Fruit fly (Drosophila melanogaster): ENCODE data around the gene rn.

rn gene

dm6 chr3R:7249460-7249859 is 60.0 kb downstream of the rn start, which contains the start of the genes CG1227 and Dtwd2 (continued):
- TF ChIP-seq Six4 (GFP tag; optimal IDR thresholded peaks at IDR 0.05) (peak; percentile 67), shn (GFP tag; optimal IDR thresholded peaks at IDR 0.05) (no peak), Nf-YA (GFP tag; IDR thresholded peaks at IDR 0.05) (peak; percentile 85), chn (GFP tag; optimal IDR thresholded peaks at IDR 0.05) (peak; percentile 48), lola (GFP tag; optimal IDR thresholded peaks at IDR 0.05) (peak in 1 of 3 experiments; percentile 88), BEAF-32 (GFP tag; optimal IDR thresholded peaks at IDR 0.05) (no peak), B-H1 (GFP tag; IDR thresholded peaks at IDR 0.05) (peak; percentile 76; the same call in 2 of the 3 replicates), ac (GFP tag; optimal IDR thresholded peaks at IDR 0.05) (peak; percentile 44), CG30431 (GFP tag; optimal IDR thresholded peaks at IDR 0.05) (peak; percentile 26), so (GFP tag; IDR thresholded peaks at IDR 0.05) (peak; percentile 95), CG11560 (tag; IDR thresholded peaks at IDR 0.05) (peak; percentile 70; the same call in 2 of the 3 replicates), CG7839 (tag; optimal IDR thresholded peaks at IDR 0.05) (peak; percentile 95), Oli (tag; optimal IDR thresholded peaks at IDR 0.05) (peak; percentile 87), Sin3A (optimal IDR thresholded peaks at IDR 0.05) (no peak), B-H2 (GFP tag; optimal IDR thresholded peaks at IDR 0.05) (peak; percentile 92), vfl (GFP tag; optimal IDR thresholded peaks at IDR 0.05) (peak; percentile 19), CG14710 (tag; optimal IDR thresholded peaks at IDR 0.05) (peak; percentile 88), Blimp-1 (GFP tag; optimal IDR thresholded peaks at IDR 0.05) (peak; percentile 88), CG32532 (GFP tag; IDR thresholded peaks at IDR 0.05) (peak; percentile 95), CG2116 (GFP tag; optimal IDR thresholded peaks at IDR 0.05) (peak; percentile 69), exex (tag; optimal IDR thresholded peaks at IDR 0.05) (peak; percentile 74), gce (GFP tag; IDR thresholded peaks at IDR 0.05) (peak; percentile 86), CG10979 (tag; optimal IDR thresholded peaks at IDR 0.05) (peak; percentile 90), CG11504 (tag; optimal IDR thresholded peaks at IDR 0.05) (peak; percentile 91), ranshi (GFP tag; IDR thresholded peaks at IDR 0.05) (peak; percentile 87), toy (GFP tag; IDR thresholded peaks at IDR 0.05) (peak; percentile 74), Mad (GFP tag; optimal IDR thresholded peaks at IDR 0.05) (peak; percentile 33), CG15269 (tag; optimal IDR thresholded peaks at IDR 0.05) (peak; percentile 95), bab2 (GFP tag; optimal IDR thresholded peaks at IDR 0.05) (peak; percentile 64), Awh (GFP tag; IDR thresholded peaks at IDR 0.05) (peak; percentile 95), CG10565 (GFP tag; optimal IDR thresholded peaks at IDR 0.05) (no peak), CG12219 (GFP tag; optimal IDR thresholded peaks at IDR 0.05) (peak; percentile 87), cg (GFP tag; optimal IDR thresholded peaks at IDR 0.05) (no peak), TFAM (GFP tag; optimal IDR thresholded peaks at IDR 0.05) (no peak), BtbVII (GFP tag; optimal IDR thresholded peaks at IDR 0.05) (no peak), cwo (GFP tag; optimal IDR thresholded peaks at IDR 0.05) (no peak), CG10267 (tag; optimal IDR thresholded peaks at IDR 0.05) (peak; percentile 87), dmrt11E (tag; optimal IDR thresholded peaks at IDR 0.05) (peak; percentile 90), CG17385 (GFP tag; optimal IDR thresholded peaks at IDR 0.05) (peak; percentile 88), Trl (optimal IDR thresholded peaks at IDR 0.05) (no peak), Trl (GFP tag; optimal IDR thresholded peaks at IDR 0.05) (peak; percentile 64), CkIIα-i1 (GFP tag; IDR thresholded peaks at IDR 0.05) (no peak), gt (GFP tag; IDR thresholded peaks at IDR 0.05) (peak; percentile 57), Taf1 (GFP tag; IDR thresholded peaks at IDR 0.05) (peak; percentile 83), HLHmδ (GFP tag; optimal IDR thresholded peaks at IDR 0.05) (no peak), Stat92E (GFP tag; optimal IDR thresholded peaks at IDR 0.05) (peak in 1 of 3 experiments; percentile 70), nerfin-2 (GFP tag; IDR thresholded peaks at IDR 0.05; ENCODE audit: partially characterized antibody) (no peak), lab (GFP tag; optimal IDR thresholded peaks at IDR 0.05) (peak; percentile 94), E2f1 (GFP tag; IDR thresholded peaks at IDR 0.05) (peak; percentile 90), CG7928 (GFP tag; optimal IDR thresholded peaks at IDR 0.05) (peak; percentile 65)
